Worm (Caenorhabditis elegans): ENCODE data around the gene srx-5.

- TF ChIP-seq W03F9.2 (tag; optimal IDR thresholded peaks at IDR 0.05) (no peak), dao-5 (tag; optimal IDR thresholded peaks at IDR 0.05) (no peak), him-1 (tag; optimal IDR thresholded peaks at IDR 0.05) (no peak)
Observed at ce11 chrV:692720-693422, 7.0 kb upstream of the srx-5 start, which contains the start of gene srx-4.
